Fruit fly (Drosophila melanogaster): Measurements from ENCODE around the gene CG3164.

Gene CG3164

dm6 chr2L:161453-162175 lies 31.0 kb upstream of the CG3164 start (continued):
- no peak for TF ChIP-seq NC2α (GFP tag; optimal IDR thresholded peaks at IDR 0.05)
- TF ChIP-seq grau (tag; optimal IDR thresholded peaks at IDR 0.05) = no peak
- no peak for TF ChIP-seq Awh (GFP tag; IDR thresholded peaks at IDR 0.05)
- peak; percentile 34 for TF ChIP-seq CG7271 (tag; optimal IDR thresholded peaks at IDR 0.05)
- TF ChIP-seq al (GFP tag; IDR thresholded peaks at IDR 0.05) = no peak
- TF ChIP-seq CG1602 (GFP tag; optimal IDR thresholded peaks at IDR 0.05) = no peak
- TF ChIP-seq CG12769 (tag; optimal IDR thresholded peaks at IDR 0.05) = peak; percentile 82
- TF ChIP-seq sob (GFP tag; IDR thresholded peaks at IDR 0.05) = no peak
- TF ChIP-seq rib (GFP tag; IDR thresholded peaks at IDR 0.05) = no peak
- peak; percentile 31 for TF ChIP-seq wek (GFP tag; optimal IDR thresholded peaks at IDR 0.05)
- TF ChIP-seq CG6683 (GFP tag; optimal IDR thresholded peaks at IDR 0.05) = peak; percentile 33
- TF ChIP-seq CG17385 (GFP tag; optimal IDR thresholded peaks at IDR 0.05) = peak; percentile 61
- peak; percentile 17 for TF ChIP-seq pho (GFP tag; optimal IDR thresholded peaks at IDR 0.05)
- TF ChIP-seq CG2678 (tag; optimal IDR thresholded peaks at IDR 0.05) = peak; percentile 27
- TF ChIP-seq YL-1 (GFP tag; optimal IDR thresholded peaks at IDR 0.05) = peak; percentile 55
- no peak for TF ChIP-seq Ravus (GFP tag; IDR thresholded peaks at IDR 0.05)
- TF ChIP-seq CG11085 (GFP tag; IDR thresholded peaks at IDR 0.05) = no peak
- TF ChIP-seq btn (GFP tag; optimal IDR thresholded peaks at IDR 0.05) = no peak
- TF ChIP-seq pfk (GFP tag; optimal IDR thresholded peaks at IDR 0.05) = peak; percentile 61
- TF ChIP-seq sc (optimal IDR thresholded peaks at IDR 0.05) = no peak
- no peak for TF ChIP-seq sc (GFP tag; optimal IDR thresholded peaks at IDR 0.05)
- no peak for TF ChIP-seq crp (GFP tag; optimal IDR thresholded peaks at IDR 0.05)
- peak; percentile 21 for TF ChIP-seq MTF-1 (GFP tag; optimal IDR thresholded peaks at IDR 0.05; ENCODE audit: borderline replicate concordance)
- TF ChIP-seq Sox102F (GFP tag; optimal IDR thresholded peaks at IDR 0.05) = no peak
- peak; percentile 50 for TF ChIP-seq Nf-YC (tag; optimal IDR thresholded peaks at IDR 0.05)
- TF ChIP-seq Hand (GFP tag; optimal IDR thresholded peaks at IDR 0.05) = no peak
- TF ChIP-seq Opbp (GFP tag; IDR thresholded peaks at IDR 0.05; ENCODE audit: partially characterized antibody) = no peak
- peak; percentile 77 for TF ChIP-seq CG13624 (GFP tag; optimal IDR thresholded peaks at IDR 0.05)
- TF ChIP-seq Poxn (GFP tag; IDR thresholded peaks at IDR 0.05) = no peak
- TF ChIP-seq CG3163 (GFP tag; optimal IDR thresholded peaks at IDR 0.05) = no peak
- TF ChIP-seq sens (GFP tag) = peak; percentile 84
- no peak for TF ChIP-seq Dek (tag; optimal IDR thresholded peaks at IDR 0.05)
- TF ChIP-seq CG10979 (tag; optimal IDR thresholded peaks at IDR 0.05) = no peak
- no peak for TF ChIP-seq Antp (GFP tag; optimal IDR thresholded peaks at IDR 0.05)
- no peak for TF ChIP-seq Doc2 (GFP tag; IDR thresholded peaks at IDR 0.05)
- TF ChIP-seq Stat92E (GFP tag; optimal IDR thresholded peaks at IDR 0.05) = peak in 2 of 3 experiments; percentile 71 to 72
- no peak for TF ChIP-seq CG17802 (tag; optimal IDR thresholded peaks at IDR 0.05)
- TF ChIP-seq CG2202 (tag; optimal IDR thresholded peaks at IDR 0.05) = no peak
- no peak for TF ChIP-seq Camta (GFP tag; optimal IDR thresholded peaks at IDR 0.05)
- TF ChIP-seq hbn (GFP tag; IDR thresholded peaks at IDR 0.05; ENCODE audit: partially characterized antibody) = no peak
- TF ChIP-seq Taf1 (GFP tag; IDR thresholded peaks at IDR 0.05) = no peak
- no peak for TF ChIP-seq CG10462 (GFP tag; optimal IDR thresholded peaks at IDR 0.05)
- TF ChIP-seq CG31441 (GFP tag; IDR thresholded peaks at IDR 0.05) = no peak
- no peak for TF ChIP-seq dan (GFP tag; IDR thresholded peaks at IDR 0.05)
- peak; percentile 15 for TF ChIP-seq CG2116 (GFP tag; optimal IDR thresholded peaks at IDR 0.05)
- TF ChIP-seq toy (GFP tag; IDR thresholded peaks at IDR 0.05) = no peak
- TF ChIP-seq dati (GFP tag; IDR thresholded peaks at IDR 0.05) = no peak
- TF ChIP-seq CG7839 (tag; optimal IDR thresholded peaks at IDR 0.05) = no peak
- no peak for TF ChIP-seq CG6272 (GFP tag; IDR thresholded peaks at IDR 0.05)
- TF ChIP-seq vnd (GFP tag; IDR thresholded peaks at IDR 0.05; ENCODE audit: partially characterized antibody) = no peak

All from whole organism, embryonic.